Fruit fly (Drosophila melanogaster) S2 (cell line): ENCODE measurements around the gene Kaz-m1.

Source experiments
- CG8478 ChIP-seq: fragments of >200 bp; optimal IDR thresholded peaks from 2 replicates; lab custom pipeline; 2018
- CTCF ChIP-seq, 2 experiments: fragments of >200 bp; optimal IDR thresholded peaks; 2 replicates each; lab custom pipeline; 2018

- no peak for TF ChIP-seq CTCF (optimal IDR thresholded peaks at IDR 0.05; lab: Kevin White, UChicago)
- no peak for TF ChIP-seq CG8478 (lab: Kevin White, UChicago)
These were observed 20.8 kb downstream of the Kaz-m1 start for dm6 chr3R:26035369-26035656.
